Worm (Caenorhabditis elegans): Measurements from ENCODE around the gene ubc-7.

Gene ubc-7

DNA sequence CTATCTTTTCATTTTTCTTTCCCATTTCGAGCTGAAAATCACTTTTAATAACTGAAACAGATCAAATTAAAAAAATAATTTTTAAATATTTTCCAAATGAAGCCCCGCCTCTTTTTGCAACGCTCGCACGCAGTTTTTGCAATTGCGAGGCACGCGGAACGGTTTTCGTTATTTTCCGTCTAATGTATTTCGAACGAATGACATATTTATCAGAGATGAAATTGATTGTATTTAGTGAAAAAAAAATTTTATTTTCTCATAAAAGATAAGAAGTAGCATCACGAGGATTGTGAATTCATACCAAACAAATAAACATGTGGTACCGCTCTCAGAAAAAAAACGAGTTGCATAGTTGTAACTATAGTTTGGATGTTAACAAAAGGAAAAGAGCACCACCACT lies 1.1 kb downstream of the ubc-7 start, which contains the start of gene rpac-19 (continued):
- 0 out of 2 replicates have a peak, but pooled peaks have one; percentile 43 for TF ChIP-seq lin-26 (GFP tag; IDR thresholded peaks at IDR 0.05)
- no peak for TF ChIP-seq bed-1 (GFP tag; IDR thresholded peaks at IDR 0.05)
- TF ChIP-seq ekl-4 (GFP tag; IDR thresholded peaks at IDR 0.05): peak; percentile 82
- no peak for TF ChIP-seq tbx-9 (tag; optimal IDR thresholded peaks at IDR 0.05; ENCODE audit: borderline replicate concordance)
- TF ChIP-seq C17E4.6 (GFP tag; IDR thresholded peaks at IDR 0.05): peak; percentile 48; the same call in 1 of the 2 replicates
- no peak for TF ChIP-seq ceh-27 (GFP tag; optimal IDR thresholded peaks at IDR 0.05)
- no peak; the same call in 1 of the 2 replicates for TF ChIP-seq Y79H2A.3 (GFP tag; conservative IDR thresholded peaks at IDR 0.05)
- no peak for TF ChIP-seq F57A8.1 (GFP tag; optimal IDR thresholded peaks at IDR 0.05)
- no peak for TF ChIP-seq hmg-20 (GFP tag; IDR thresholded peaks at IDR 0.05)
- peak; percentile 78 for TF ChIP-seq unc-130 (GFP tag; optimal IDR thresholded peaks at IDR 0.05)
- TF ChIP-seq ceh-79 (tag; optimal IDR thresholded peaks at IDR 0.05): peak; percentile 85
- peak; percentile 28 for TF ChIP-seq die-1 (tag; optimal IDR thresholded peaks at IDR 0.05)
- TF ChIP-seq hrde-1 (tag; optimal IDR thresholded peaks at IDR 0.05; ENCODE audit: borderline replicate concordance): peak; percentile 79
- no peak for TF ChIP-seq Y53F4B.3 (GFP tag; IDR thresholded peaks at IDR 0.05)
- no peak for TF ChIP-seq sptf-2 (GFP tag; optimal IDR thresholded peaks at IDR 0.05)
- peak; percentile 33; the same call in 1 of the 2 replicates for TF ChIP-seq K11D2.4 (GFP tag; IDR thresholded peaks at IDR 0.05)
- TF ChIP-seq hlh-12 (tag; optimal IDR thresholded peaks at IDR 0.05): no peak
- peak; percentile 10 for TF ChIP-seq dpl-1 (GFP tag; optimal IDR thresholded peaks at IDR 0.05)
- TF ChIP-seq tbp1 (GFP tag; optimal IDR thresholded peaks at IDR 0.05): peak; percentile 65
- no peak for TF ChIP-seq hlh-26 (GFP tag; conservative IDR thresholded peaks at IDR 0.05)
- TF ChIP-seq F22D6.2 (tag; optimal IDR thresholded peaks at IDR 0.05): peak; percentile 38
- peak; percentile 34 for TF ChIP-seq ztf-22 (GFP tag; optimal IDR thresholded peaks at IDR 0.05)
- TF ChIP-seq madf-6 (GFP tag; IDR thresholded peaks at IDR 0.05): peak; percentile 80
- peak; percentile 83 for TF ChIP-seq athp-1 (tag; optimal IDR thresholded peaks at IDR 0.05)
- TF ChIP-seq madf-8 (GFP tag; conservative IDR thresholded peaks at IDR 0.05): peak; percentile 32
- TF ChIP-seq mxl-1 (tag; optimal IDR thresholded peaks at IDR 0.05): peak; percentile 31
- TF ChIP-seq unc-62 (GFP tag; optimal IDR thresholded peaks at IDR 0.05): no peak
- peak; percentile 6 for TF ChIP-seq him-1 (tag; optimal IDR thresholded peaks at IDR 0.05)
- no peak for TF ChIP-seq ceh-91 (GFP tag; IDR thresholded peaks at IDR 0.05)
- TF ChIP-seq ztf-26 (tag; optimal IDR thresholded peaks at IDR 0.05): peak; percentile 76
- TF ChIP-seq lsy-27 (tag; optimal IDR thresholded peaks at IDR 0.05; ENCODE audit: borderline replicate concordance, insufficient read depth): no peak
- no peak for TF ChIP-seq ets-4 (GFP tag; optimal IDR thresholded peaks at IDR 0.05)

DNA sequence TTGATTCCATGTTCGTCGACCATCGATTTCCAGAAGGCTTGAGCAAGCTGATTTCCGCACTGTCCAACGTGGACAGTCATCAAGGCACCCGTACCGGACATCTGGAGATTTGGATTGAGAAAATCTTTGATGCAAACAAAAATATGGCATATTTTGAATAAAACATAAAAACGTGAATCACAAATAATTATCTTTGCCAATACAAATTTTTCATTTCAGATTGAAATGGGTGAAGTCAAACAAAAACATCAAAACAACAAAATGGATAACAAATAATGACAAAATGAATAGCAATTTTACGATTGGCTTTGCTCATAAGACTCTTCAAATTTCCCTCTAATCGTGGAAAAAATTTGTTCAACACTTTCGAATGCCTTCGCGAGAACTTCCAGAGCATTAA lies 1.9 kb downstream of the ubc-7 start, which contains the start of gene tbg-1:
TSS of gene tbg-1 (minus strand) at position 101 of the 400 bp plus-strand sequence.
- no peak for TF ChIP-seq T07F8.4 (tag; optimal IDR thresholded peaks at IDR 0.05)

DNA sequence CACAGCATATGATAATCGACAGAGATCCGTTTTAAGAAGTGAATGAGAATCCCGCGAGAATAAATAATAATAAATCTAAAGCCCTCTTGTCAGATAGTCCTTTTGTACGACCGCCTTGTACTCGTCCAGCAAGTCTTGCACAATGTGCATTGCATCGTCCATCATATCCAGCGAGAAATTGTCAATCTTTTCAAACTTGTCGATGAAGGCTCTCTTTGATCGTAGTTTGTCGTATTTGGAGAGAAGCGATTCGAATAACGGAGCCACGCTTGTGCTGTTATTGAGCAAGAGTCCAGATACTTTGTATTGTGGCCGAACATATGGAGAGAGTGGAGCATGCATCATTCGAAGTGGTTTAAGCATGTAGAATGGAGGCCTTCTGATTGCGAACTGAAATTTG lies 4.4 kb downstream of the ubc-7 start:
- peak; percentile 50 for TF ChIP-seq zim-3 (tag; optimal IDR thresholded peaks at IDR 0.05)
- TF ChIP-seq lin-26 (GFP tag; IDR thresholded peaks at IDR 0.05): peak; percentile 6; the same call in 1 of the 2 replicates
- no peak for TF ChIP-seq C17E4.6 (GFP tag; IDR thresholded peaks at IDR 0.05)
- TF ChIP-seq ama-1 (optimal IDR thresholded peaks at IDR 0.05): no peak
- TF ChIP-seq ama-1 (GFP tag; optimal IDR thresholded peaks at IDR 0.05): no peak
- peak; percentile 37 for TF ChIP-seq chd-7 (tag; optimal IDR thresholded peaks at IDR 0.05)
- TF ChIP-seq K11D2.4 (GFP tag; IDR thresholded peaks at IDR 0.05): 0 out of 2 replicates have a peak, but pooled peaks have one; percentile 15
- no peak for TF ChIP-seq lin-54 (GFP tag; optimal IDR thresholded peaks at IDR 0.05)
- TF ChIP-seq lin-35 (GFP tag; optimal IDR thresholded peaks at IDR 0.05): peak in 1 of 3 experiments; percentile 5
- TF ChIP-seq mcd-1 (GFP tag; IDR thresholded peaks at IDR 0.05): peak; percentile 36; the same call in 1 of the 2 replicates
- peak; percentile 32; the same call in 1 of the 2 replicates for TF ChIP-seq B0336.3 (GFP tag; IDR thresholded peaks at IDR 0.05)
- no peak for TF ChIP-seq bed-2 (GFP tag; IDR thresholded peaks at IDR 0.05)
- 0 out of 2 replicates have a peak, but pooled peaks have one; percentile 21 for TF ChIP-seq pbrm-1 (GFP tag; IDR thresholded peaks at IDR 0.05)
- peak; percentile 5; the same call in 1 of the 2 replicates for TF ChIP-seq hsf-1 (GFP tag; IDR thresholded peaks at IDR 0.05)
- TF ChIP-seq attf-5 (GFP tag; optimal IDR thresholded peaks at IDR 0.05): peak; percentile 29
- peak; percentile 57 for TF ChIP-seq ZK185.1 (tag; optimal IDR thresholded peaks at IDR 0.05; ENCODE audit: poor library complexity, severe bottlenecking)
- no peak for TF ChIP-seq unc-130 (GFP tag; optimal IDR thresholded peaks at IDR 0.05)
- 0 out of 2 replicates have a peak, but pooled peaks have one; percentile 50 for TF ChIP-seq ekl-4 (GFP tag; IDR thresholded peaks at IDR 0.05)
